Worm (Caenorhabditis elegans) whole organism, L4 larva: ENCODE data around the gene tag-234.
A peak's percentile ranks its signal among the peaks of the same experiment; 100 is the strongest.
"Not testable (repeated sequence)": the region's sequence is repeated elsewhere in the genome, so short reads cannot be mapped to it uniquely, and the experiment has no call there.

Source experiments
- F10B5.3 ChIP-seq: sonication (generic microtip); optimal IDR thresholded peaks from 2 replicates; lab custom pipeline; 2016; ENCODE audit warnings: mild to moderate bottlenecking, missing genetic modification characterization, missing compliant biosample characterization
- Y5F2A.4 ChIP-seq: fragments of 200-800 bp; sonication (Bioruptor generic); optimal IDR thresholded peaks from 2 replicates; lab custom pipeline; 2018; ENCODE audit warnings: mild to moderate bottlenecking, missing genetic modification characterization, missing compliant biosample characterization
- ZK546.5 ChIP-seq, 2 experiments: sonication (generic microtip); optimal IDR thresholded peaks; 2 replicates each; lab custom pipeline; 2017; ENCODE audit warnings: missing biosample characterization in 2 of 2, missing genetic modification characterization in 2 of 2
- aha-1 ChIP-seq: fragments of 150-350 bp; peaks from one replicate; lab custom pipeline; 2014; ENCODE audit warnings: missing biosample characterization, missing genetic modification characterization
- aly-2 ChIP-seq: sonication (generic microtip); optimal IDR thresholded peaks from 2 replicates; lab custom pipeline; 2018; ENCODE audit warnings: missing biosample characterization, missing genetic modification characterization
- ama-1 ChIP-seq: fragments of 150-350 bp; optimal IDR thresholded peaks from 2 replicates; lab custom pipeline; 2014; ENCODE audit warnings: inconsistent platforms, mixed read lengths
- ceh-82 ChIP-seq: sonication (generic microtip); optimal IDR thresholded peaks from 2 replicates; lab custom pipeline; 2017; ENCODE audit warnings: missing biosample characterization, missing genetic modification characterization
- ces-1 ChIP-seq: fragments of 150-350 bp; sonication (generic microtip); optimal IDR thresholded peaks from 4 replicates; lab custom pipeline; 2014; ENCODE audit warnings: missing biosample characterization, missing genetic modification reagents, missing genetic modification characterization
- daf-12 ChIP-seq: fragments of 150-350 bp; optimal IDR thresholded peaks from 2 replicates; lab custom pipeline; 2014; ENCODE audit warnings: missing biosample characterization, missing genetic modification reagents, missing genetic modification characterization
- daf-16 ChIP-seq, 3 experiments: sonication (generic microtip); optimal IDR thresholded peaks; 2 replicates each; lab custom pipeline; 2016 to 2017; ENCODE audit warnings: missing genetic modification characterization in 3 of 3, missing genetic modification reagents in 3 of 3, mild to moderate bottlenecking in 2 of 3, missing compliant biosample characterization in 2 of 3, missing biosample characterization in 1 of 3, moderate library complexity in 1 of 3
- dmd-8 ChIP-seq: fragments of 200-800 bp; sonication (Bioruptor generic); IDR thresholded peaks from 2 replicates; pipeline ENCODE4 v1.3.6; 2022; ENCODE audit warnings: missing genetic modification characterization, missing compliant biosample characterization
- duxl-1 ChIP-seq: sonication (generic microtip); optimal IDR thresholded peaks from 2 replicates; lab custom pipeline; 2016; ENCODE audit warnings: mild to moderate bottlenecking, missing genetic modification characterization, moderate library complexity, missing compliant biosample characterization; ENCODE audit not compliant: poor library complexity
- dve-1 ChIP-seq: sonication (generic microtip); optimal IDR thresholded peaks from 2 replicates; lab custom pipeline; 2017; ENCODE audit warnings: antibody characterized with exemption, mild to moderate bottlenecking, missing genetic modification characterization, missing compliant biosample characterization; ENCODE audit not compliant: insufficient read depth
- hif-1 ChIP-seq, 2 experiments: sonication (generic microtip); optimal IDR thresholded peaks; 2 replicates each; lab custom pipeline; 2016 to 2017; ENCODE audit warnings: missing compliant biosample characterization in 2 of 2, missing genetic modification characterization in 2 of 2, missing genetic modification reagents in 2 of 2, missing genotype in 2 of 2, mild to moderate bottlenecking in 1 of 2
- hlh-11 ChIP-seq: fragments of 200-800 bp; sonication (Bioruptor generic); optimal IDR thresholded peaks from 2 replicates; lab custom pipeline; 2018; ENCODE audit warnings: mild to moderate bottlenecking, missing genetic modification characterization, missing compliant biosample characterization
- hlh-30 ChIP-seq: sonication (generic microtip); optimal IDR thresholded peaks from 2 replicates; lab custom pipeline; 2017; ENCODE audit warnings: antibody characterized with exemption, mild to moderate bottlenecking, missing genetic modification characterization, missing compliant biosample characterization; ENCODE audit not compliant: insufficient read depth
- hmg-1.1 ChIP-seq: fragments of 200-800 bp; sonication (Bioruptor generic); IDR thresholded peaks from 2 replicates; pipeline ENCODE4 v1.3.6; 2022; ENCODE audit warnings: missing genetic modification reagents, missing genetic modification characterization, missing compliant biosample characterization
- lim-7 ChIP-seq: fragments of 200-800 bp; sonication (Bioruptor generic); IDR thresholded peaks from 2 replicates; pipeline ENCODE4 v1.3.6; 2022; ENCODE audit warnings: missing genetic modification characterization, missing compliant biosample characterization
- lin-38 ChIP-seq: fragments of 200-800 bp; sonication (Bioruptor generic); IDR thresholded peaks from 2 replicates; pipeline ENCODE4 v1.3.6; 2022; ENCODE audit warnings: missing genetic modification reagents, missing genetic modification characterization, missing compliant biosample characterization
- lin-39 ChIP-seq: fragments of 150-350 bp; optimal IDR thresholded peaks from 2 replicates; lab custom pipeline; 2014; ENCODE audit warnings: missing biosample characterization, missing genetic modification reagents, missing genetic modification characterization
- lsy-2 ChIP-seq, 2 experiments: fragments of 150-350 bp in 1 of 2; sonication (generic microtip) in 1 of 2; optimal IDR thresholded peaks; 2 replicates each; lab custom pipeline; 2014 to 2017; ENCODE audit warnings: missing biosample characterization in 2 of 2, missing genetic modification characterization in 2 of 2
- madf-5 ChIP-seq, 2 experiments: fragments of 200-800 bp; sonication (Bioruptor generic); IDR thresholded peaks; 2 replicates each; pipeline ENCODE4 v1.3.6; 2022; ENCODE audit warnings: missing compliant biosample characterization in 2 of 2, missing genetic modification characterization in 2 of 2
- madf-9 ChIP-seq: fragments of 200-800 bp; sonication (Bioruptor generic); conservative IDR thresholded peaks from 2 replicates; pipeline ENCODE4 v1.3.6; 2022; ENCODE audit warnings: missing genetic modification reagents, missing genetic modification characterization, missing compliant biosample characterization
- mdl-1 ChIP-seq, 2 experiments: fragments of 150-350 bp in 1 of 2; sonication (generic microtip) in 1 of 2; optimal IDR thresholded peaks; 2 replicates each; lab custom pipeline; 2014 to 2017; ENCODE audit warnings: missing biosample characterization in 2 of 2, missing genetic modification characterization in 2 of 2
- mep-1 ChIP-seq: fragments of 150-350 bp; sonication (generic microtip); optimal IDR thresholded peaks from 3 replicates; lab custom pipeline; 2014; ENCODE audit warnings: missing biosample characterization, missing genetic modification characterization
- nhr-10 ChIP-seq: fragments of 150-350 bp; optimal IDR thresholded peaks from 2 replicates; lab custom pipeline; 2014; ENCODE audit warnings: missing biosample characterization, missing genetic modification characterization
- nhr-102 ChIP-seq: sonication (generic microtip); optimal IDR thresholded peaks from 2 replicates; lab custom pipeline; 2016; ENCODE audit warnings: mild to moderate bottlenecking, missing genetic modification characterization, moderate library complexity, missing compliant biosample characterization
- nhr-237 ChIP-seq: sonication (generic microtip); optimal IDR thresholded peaks from 2 replicates; lab custom pipeline; 2017; ENCODE audit warnings: missing biosample characterization, missing genetic modification characterization
- nhr-28 ChIP-seq: fragments of 150-350 bp; optimal IDR thresholded peaks from 2 replicates; lab custom pipeline; 2014; ENCODE audit warnings: missing biosample characterization, missing genetic modification characterization
- nhr-42 ChIP-seq: fragments of 200-800 bp; sonication (Bioruptor generic); IDR thresholded peaks from 2 replicates; pipeline ENCODE4 v1.3.6; 2022; ENCODE audit warnings: missing genetic modification characterization, missing compliant biosample characterization
- nhr-48 ChIP-seq: sonication (generic microtip); optimal IDR thresholded peaks from 2 replicates; lab custom pipeline; 2016; ENCODE audit warnings: mild to moderate bottlenecking, missing genetic modification characterization, missing compliant biosample characterization
- nhr-6 ChIP-seq: fragments of 150-350 bp; optimal IDR thresholded peaks from 2 replicates; lab custom pipeline; 2014; ENCODE audit warnings: missing biosample characterization, missing genetic modification characterization
- nhr-77 ChIP-seq: fragments of 150-350 bp; optimal IDR thresholded peaks from 2 replicates; lab custom pipeline; 2014; ENCODE audit warnings: missing biosample characterization, missing genetic modification characterization
- pqm-1 ChIP-seq: sonication (generic microtip); optimal IDR thresholded peaks from 2 replicates; lab custom pipeline; 2017; ENCODE audit warnings: missing biosample characterization, missing genetic modification characterization
- rbr-2 ChIP-seq: sonication (generic microtip); optimal IDR thresholded peaks from 2 replicates; lab custom pipeline; 2016; ENCODE audit warnings: missing genotype, missing genetic modification characterization, missing compliant biosample characterization
- set-16 ChIP-seq: fragments of 200-800 bp; sonication (Bioruptor generic); IDR thresholded peaks from 2 replicates; pipeline ENCODE4 v1.3.6; 2022; ENCODE audit warnings: missing genetic modification reagents, missing genetic modification characterization, missing compliant biosample characterization
- unc-39 ChIP-seq: sonication (generic microtip); optimal IDR thresholded peaks from 2 replicates; lab custom pipeline; 2017; ENCODE audit warnings: missing biosample characterization, missing genetic modification characterization
- unc-62 ChIP-seq, 3 experiments: fragments of 150-350 bp in 1 of 3; sonication (generic microtip); optimal IDR thresholded peaks in 2 of 3; peaks in 1 of 3; 1 replicate in 1 of 3; 2 replicates in 2 of 3; lab custom pipeline; 2014 to 2017; ENCODE audit warnings: missing biosample characterization in 3 of 3, missing genetic modification characterization in 3 of 3, missing genetic modification reagents in 3 of 3, missing genotype in 1 of 3
- zip-11 ChIP-seq: fragments of 200-800 bp; sonication (Bioruptor generic); IDR thresholded peaks from 2 replicates; pipeline ENCODE4 v1.3.6; 2022; ENCODE audit warnings: missing genetic modification characterization, missing compliant biosample characterization
- zip-2 ChIP-seq: fragments of 150-350 bp; optimal IDR thresholded peaks from 2 replicates; lab custom pipeline; 2014; ENCODE audit warnings: missing biosample characterization, missing genetic modification characterization

The tag-234 gene

ce11 chrII:5874130-5874529 lies 10.1 kb downstream of the tag-234 start (continued):
- peak; percentile 75 for TF ChIP-seq aha-1 (tag; lab: Kevin White, UChicago)
- TF ChIP-seq zip-2 (tag; lab: Kevin White, UChicago): no peak
- no peak for TF ChIP-seq daf-12 (tag; lab: Kevin White, UChicago)
- no peak for TF ChIP-seq ceh-82 (tag; lab: Kevin White, UChicago)

ce11 chrII:5876053-5876452 lies 12.1 kb downstream of the tag-234 start, which contains the start of gene F55C12.6:
Gene F55C12.6 (minus strand): TSS chrII:5876153.
- TF ChIP-seq ZK546.5 (tag; optimal IDR thresholded peaks at IDR 0.05; lab: Kevin White, UChicago) (no peak), daf-16 (GFP tag; optimal IDR thresholded peaks at IDR 0.05; lab: Kevin White, UChicago) (no peak), daf-16 (tag; optimal IDR thresholded peaks at IDR 0.05; lab: Kevin White, UChicago) (peak; percentile 52)

ce11 chrII:5876511-5876910 lies 12.5 kb downstream of the tag-234 start, which contains the start of gene F55C12.2:
Gene F55C12.2 (plus strand): TSS chrII:5876811.
- not testable (repeated sequence) for TF ChIP-seq lsy-2 (tag; optimal IDR thresholded peaks at IDR 0.05; lab: Kevin White, UChicago); Y5F2A.4; ZK546.5 (tag; optimal IDR thresholded peaks at IDR 0.05; lab: Kevin White, UChicago)

ce11 chrII:5880677-5881076 lies 16.7 kb downstream of the tag-234 start:
- TF ChIP-seq F10B5.3 (tag; lab: Kevin White, UChicago) (no peak), nhr-28 (peak; percentile 30), hlh-30 (tag; lab: Kevin White, UChicago) (peak; percentile 24)
- TF ChIP-seq, all 104 proteins: peak for 2

- TF ChIP-seq lin-39 (no peak), rbr-2 (tag; lab: Kevin White, UChicago) (no peak), unc-39 (tag; lab: Kevin White, UChicago) (no peak), set-16 (GFP tag; lab: Robert Waterston, UW) (no peak), pqm-1 (no peak), ces-1 (GFP tag; lab: Kevin White, UChicago) (no peak), nhr-77 (no peak), duxl-1 (tag; lab: Kevin White, UChicago) (no peak), dmd-8 (GFP tag; lab: Robert Waterston, UW) (no peak), aly-2 (no peak), unc-62 (GFP tag; optimal IDR thresholded peaks at IDR 0.05 in 1 of 2; lab: Kevin White, UChicago) (no peak), unc-62 (tag; optimal IDR thresholded peaks at IDR 0.05; lab: Kevin White, UChicago) (no peak), hif-1 (tag; optimal IDR thresholded peaks at IDR 0.05; lab: Kevin White, UChicago) (no peak), nhr-28 (no peak), madf-9 (no peak), nhr-102 (tag; lab: Kevin White, UChicago) (no peak)
Measured at ce11 chrII:5884252-5884651, 20.3 kb downstream of the tag-234 start, which contains the start of gene rfip-1. Gene rfip-1 (plus strand): TSS chrII:5884552.

ce11 chrII:5885966-5886621 lies 22.1 kb downstream of the tag-234 start:
- TF ChIP-seq ama-1 (lab: Kevin White, UChicago) (peak; percentile 57), nhr-102 (tag; lab: Kevin White, UChicago) (peak; percentile 4), madf-5 (GFP tag; IDR thresholded peaks at IDR 0.05; lab: Robert Waterston, UW) (no peak), dve-1 (peak; percentile 71), nhr-10 (tag; lab: Kevin White, UChicago) (no peak), zip-11 (no peak), nhr-42 (GFP tag; lab: Robert Waterston, UW) (no peak), mep-1 (tag; lab: Kevin White, UChicago) (peak; percentile 64), hlh-30 (tag; lab: Kevin White, UChicago) (peak; percentile 59), daf-16 (GFP tag; optimal IDR thresholded peaks at IDR 0.05; lab: Kevin White, UChicago) (no peak), daf-16 (tag; optimal IDR thresholded peaks at IDR 0.05; lab: Kevin White, UChicago) (peak; percentile 36), lim-7 (GFP tag; lab: Robert Waterston, UW) (no peak), mdl-1 (tag; optimal IDR thresholded peaks at IDR 0.05; lab: Kevin White, UChicago) (peak in 1 of 2 experiments; percentile 25), hlh-11 (tag; lab: Kevin White, UChicago) (peak; percentile 69), nhr-237 (tag; lab: Kevin White, UChicago) (no peak), nhr-6 (tag; lab: Kevin White, UChicago) (peak; percentile 52), nhr-48 (tag; lab: Kevin White, UChicago) (peak; percentile 42), lin-38 (GFP tag; lab: Robert Waterston, UW) (no peak; the same call in 1 of the 2 replicates), hmg-1.1 (GFP tag; lab: Robert Waterston, UW) (no peak)
